Worm (Caenorhabditis elegans): ENCODE measurements around the gene sri-10.

Gene sri-10

ce11 chrV:18826445-18826844 lies 20.1 kb upstream of the sri-10 start:
- TF ChIP-seq tbx-37 (GFP tag; conservative IDR thresholded peaks at IDR 0.05) (no peak), pes-1 (GFP tag; IDR thresholded peaks at IDR 0.05) (no peak)

ce11 chrV:18821569-18821968 lies 15.3 kb upstream of the sri-10 start:
- TF ChIP-seq flt-1 (GFP tag; IDR thresholded peaks at IDR 0.05) (no peak), tra-4 (tag; optimal IDR thresholded peaks at IDR 0.05) (no peak), scrt-1 (GFP tag; IDR thresholded peaks at IDR 0.05) (no peak), hmbx-1 (tag; optimal IDR thresholded peaks at IDR 0.05) (no peak), ceh-13 (GFP tag; optimal IDR thresholded peaks at IDR 0.05) (no peak), sea-1 (GFP tag; conservative IDR thresholded peaks at IDR 0.05) (no peak), ets-7 (tag; optimal IDR thresholded peaks at IDR 0.05) (no peak), B0310.2 (tag; optimal IDR thresholded peaks at IDR 0.05) (no peak), pes-1 (GFP tag; IDR thresholded peaks at IDR 0.05) (no peak)

- no peak for TF ChIP-seq ceh-36 (tag; optimal IDR thresholded peaks at IDR 0.05)
- no peak for TF ChIP-seq scrt-1 (GFP tag; IDR thresholded peaks at IDR 0.05)
- no peak for TF ChIP-seq B0310.2 (tag; optimal IDR thresholded peaks at IDR 0.05)
- TF ChIP-seq flt-1 (GFP tag; IDR thresholded peaks at IDR 0.05) = no peak
- no peak for TF ChIP-seq hmg-4 (GFP tag; optimal IDR thresholded peaks at IDR 0.05)
- no peak for TF ChIP-seq tbx-37 (GFP tag; conservative IDR thresholded peaks at IDR 0.05)
- no peak for TF ChIP-seq ets-7 (tag; optimal IDR thresholded peaks at IDR 0.05)
- TF ChIP-seq F13C5.2 (tag; optimal IDR thresholded peaks at IDR 0.05) = no peak
- TF ChIP-seq ceh-13 (GFP tag; optimal IDR thresholded peaks at IDR 0.05) = no peak
- TF ChIP-seq tra-4 (tag; optimal IDR thresholded peaks at IDR 0.05) = no peak
- TF ChIP-seq pes-1 (GFP tag; IDR thresholded peaks at IDR 0.05) = no peak
- no peak for TF ChIP-seq ama-1 (optimal IDR thresholded peaks at IDR 0.05)
- TF ChIP-seq sea-1 (GFP tag; conservative IDR thresholded peaks at IDR 0.05) = no peak
Observed at ce11 chrV:18819643-18820042, 13.3 kb upstream of the sri-10 start, which contains the start of gene ncs-5. Gene ncs-5 (plus strand): TSS chrV:18819766.

- no peak for TF ChIP-seq flt-1 (GFP tag; IDR thresholded peaks at IDR 0.05)
- no peak for TF ChIP-seq tra-4 (tag; optimal IDR thresholded peaks at IDR 0.05)
- no peak for TF ChIP-seq aly-1 (tag; optimal IDR thresholded peaks at IDR 0.05)
- TF ChIP-seq hmg-4 (GFP tag; optimal IDR thresholded peaks at IDR 0.05) = no peak
- no peak for TF ChIP-seq F13C5.2 (tag; optimal IDR thresholded peaks at IDR 0.05)
- no peak for TF ChIP-seq ama-1 (optimal IDR thresholded peaks at IDR 0.05)
- no peak for TF ChIP-seq hmbx-1 (tag; optimal IDR thresholded peaks at IDR 0.05)
- no peak for TF ChIP-seq sea-1 (GFP tag; conservative IDR thresholded peaks at IDR 0.05)
- TF ChIP-seq hnd-1 (tag; optimal IDR thresholded peaks at IDR 0.05) = no peak
- TF ChIP-seq pes-1 (GFP tag; IDR thresholded peaks at IDR 0.05) = no peak
- no peak for TF ChIP-seq scrt-1 (GFP tag; IDR thresholded peaks at IDR 0.05)
- TF ChIP-seq ets-7 (tag; optimal IDR thresholded peaks at IDR 0.05) = no peak
- TF ChIP-seq ceh-13 (GFP tag; optimal IDR thresholded peaks at IDR 0.05) = no peak
Observed at ce11 chrV:18811360-18811759, 5.1 kb upstream of the sri-10 start, which contains the start of gene C54E10.7. Gene C54E10.7 (plus strand): TSS chrV:18811660.

- TF ChIP-seq scrt-1 (GFP tag; IDR thresholded peaks at IDR 0.05) = no peak
- no peak for TF ChIP-seq flt-1 (GFP tag; IDR thresholded peaks at IDR 0.05)
- TF ChIP-seq tra-4 (tag; optimal IDR thresholded peaks at IDR 0.05) = no peak
- TF ChIP-seq hmbx-1 (tag; optimal IDR thresholded peaks at IDR 0.05) = no peak
Observed at ce11 chrV:18810705-18811104, 4.4 kb upstream of the sri-10 start, which contains the start of gene C54E10.3. Gene C54E10.3 (plus strand): TSS chrV:18811005.

- TF ChIP-seq hnd-1 (tag; optimal IDR thresholded peaks at IDR 0.05) = no peak
- TF ChIP-seq F13C5.2 (tag; optimal IDR thresholded peaks at IDR 0.05) = peak; percentile 43
Observed at ce11 chrV:18808621-18809020, 2.3 kb upstream of the sri-10 start, which contains the start of gene C54E10.6. Gene C54E10.6 (minus strand): TSS chrV:18808729.

ce11 chrV:18803260-18803659 lies 3.0 kb downstream of the sri-10 start, which contains the start of gene C54E10.10:
Gene C54E10.10 (minus strand): TSS chrV:18803360.
- TF ChIP-seq tbx-11 (GFP tag; IDR thresholded peaks at IDR 0.05) (no peak), flt-1 (GFP tag; IDR thresholded peaks at IDR 0.05) (no peak), hnd-1 (tag; optimal IDR thresholded peaks at IDR 0.05) (no peak), sea-1 (GFP tag; conservative IDR thresholded peaks at IDR 0.05) (no peak), ama-1 (optimal IDR thresholded peaks at IDR 0.05) (no peak)

ce11 chrV:18802077-18802476 lies 4.2 kb downstream of the sri-10 start, which contains the start of gene C54E10.11:
Gene C54E10.11 (minus strand): TSS chrV:18802177.
- TF ChIP-seq tra-4 (tag; optimal IDR thresholded peaks at IDR 0.05) (no peak), F13C5.2 (tag; optimal IDR thresholded peaks at IDR 0.05) (no peak), hmg-4 (GFP tag; optimal IDR thresholded peaks at IDR 0.05) (no peak), ets-7 (tag; optimal IDR thresholded peaks at IDR 0.05) (no peak), ceh-13 (GFP tag; optimal IDR thresholded peaks at IDR 0.05) (no peak), scrt-1 (GFP tag; IDR thresholded peaks at IDR 0.05) (no peak), ama-1 (optimal IDR thresholded peaks at IDR 0.05) (no peak), hnd-1 (tag; optimal IDR thresholded peaks at IDR 0.05) (no peak)

ce11 chrV:18800811-18801210 lies 5.5 kb downstream of the sri-10 start, which contains the start of gene nhr-170:
Gene nhr-170 (minus strand): TSS chrV:18800826.
- no peak for TF ChIP-seq ets-7 (tag; optimal IDR thresholded peaks at IDR 0.05)
- no peak for TF ChIP-seq scrt-1 (GFP tag; IDR thresholded peaks at IDR 0.05)

Measured in whole organism, early embryonic.